Worm (Caenorhabditis elegans) whole organism, L2 larva: ENCODE measurements around the gene ZK669.3.

Source experiments
- C34F6.9 ChIP-seq: fragments of 150-350 bp; optimal IDR thresholded peaks from 2 replicates; lab custom pipeline; 2014; ENCODE audit warnings: missing biosample characterization, missing genetic modification characterization
- F13H6.1 ChIP-seq: sonication (generic microtip); optimal IDR thresholded peaks from 2 replicates; lab custom pipeline; 2016; ENCODE audit warnings: missing genetic modification characterization, missing compliant biosample characterization
- Y55F3AM.14 ChIP-seq: fragments of 200-800 bp; sonication (Bioruptor generic); optimal IDR thresholded peaks from 2 replicates; lab custom pipeline; 2018; ENCODE audit warnings: mild to moderate bottlenecking, missing genetic modification characterization, missing compliant biosample characterization
- ZK546.5 ChIP-seq: sonication (generic microtip); optimal IDR thresholded peaks from 2 replicates; lab custom pipeline; 2017; ENCODE audit warnings: missing biosample characterization, missing genetic modification characterization
- alr-1 ChIP-seq: fragments of 150-350 bp; optimal IDR thresholded peaks from 2 replicates; lab custom pipeline; 2014; ENCODE audit warnings: missing biosample characterization, missing genetic modification characterization
- aly-2 ChIP-seq: fragments of 150-350 bp; optimal IDR thresholded peaks from 2 replicates; lab custom pipeline; 2014; ENCODE audit warnings: missing biosample characterization, missing genetic modification characterization
- ama-1 ChIP-seq: fragments of 150-350 bp; optimal IDR thresholded peaks from 2 replicates; lab custom pipeline; 2018; ENCODE audit warnings: inconsistent platforms
- ceh-16 ChIP-seq: fragments of 150-350 bp; optimal IDR thresholded peaks from 2 replicates; lab custom pipeline; 2014; ENCODE audit warnings: missing biosample characterization, missing genetic modification characterization
- ceh-82 ChIP-seq: fragments of 150-350 bp; optimal IDR thresholded peaks from 2 replicates; lab custom pipeline; 2014; ENCODE audit warnings: missing biosample characterization, missing genetic modification characterization
- crh-2 ChIP-seq: sonication (generic microtip); optimal IDR thresholded peaks from 2 replicates; lab custom pipeline; 2017; ENCODE audit warnings: missing biosample characterization, missing genetic modification characterization
- dmd-4 ChIP-seq: sonication (generic microtip); optimal IDR thresholded peaks from 2 replicates; lab custom pipeline; 2017; ENCODE audit warnings: missing biosample characterization, missing genetic modification characterization
- egl-27 ChIP-seq: sonication (generic microtip); optimal IDR thresholded peaks from 3 replicates; lab custom pipeline; 2017; ENCODE audit warnings: missing biosample characterization, missing genetic modification reagents, missing genetic modification characterization
- gmeb-1 ChIP-seq: fragments of 150-350 bp; optimal IDR thresholded peaks from 2 replicates; lab custom pipeline; 2014; ENCODE audit warnings: missing biosample characterization, missing genetic modification characterization
- lsy-2 ChIP-seq, 2 experiments: fragments of 150-350 bp in 1 of 2; sonication (generic microtip) in 1 of 2; optimal IDR thresholded peaks; 2 replicates each; lab custom pipeline; 2014 to 2017; ENCODE audit warnings: missing biosample characterization in 2 of 2, missing genetic modification characterization in 2 of 2
- mab-5 ChIP-seq: fragments of 150-350 bp; optimal IDR thresholded peaks from 2 replicates; lab custom pipeline; 2014; ENCODE audit warnings: missing biosample characterization, missing genetic modification characterization
- mdl-1 ChIP-seq, 2 experiments: fragments of 150-350 bp in 1 of 2; sonication (generic microtip) in 1 of 2; optimal IDR thresholded peaks; 2 replicates each; lab custom pipeline; 2017; ENCODE audit warnings: missing biosample characterization in 2 of 2, missing genetic modification characterization in 2 of 2
- nhr-129 ChIP-seq: fragments of 150-350 bp; optimal IDR thresholded peaks from 2 replicates; lab custom pipeline; 2014; ENCODE audit warnings: missing biosample characterization, missing genetic modification characterization
- nhr-21 ChIP-seq: fragments of 150-350 bp; optimal IDR thresholded peaks from 2 replicates; lab custom pipeline; 2014; ENCODE audit warnings: missing biosample characterization, missing genetic modification characterization
- nhr-23 ChIP-seq: fragments of 150-350 bp; optimal IDR thresholded peaks from 2 replicates; lab custom pipeline; 2014; ENCODE audit warnings: missing biosample characterization, missing genetic modification reagents, missing genetic modification characterization
- nhr-237 ChIP-seq: fragments of 150-350 bp; optimal IDR thresholded peaks from 2 replicates; lab custom pipeline; 2014; ENCODE audit warnings: missing biosample characterization, missing genetic modification characterization
- nhr-25 ChIP-seq: fragments of 150-350 bp; sonication (generic microtip); optimal IDR thresholded peaks from 3 replicates; lab custom pipeline; 2014; ENCODE audit warnings: missing biosample characterization, missing genetic modification characterization
- nhr-77 ChIP-seq: fragments of 150-350 bp; optimal IDR thresholded peaks from 2 replicates; lab custom pipeline; 2014; ENCODE audit warnings: missing biosample characterization, missing genetic modification characterization
- skn-1 ChIP-seq: sonication (generic microtip); optimal IDR thresholded peaks from 2 replicates; lab custom pipeline; 2017; ENCODE audit warnings: missing biosample characterization, missing genetic modification characterization
- sma-3 ChIP-seq: sonication (generic microtip); optimal IDR thresholded peaks from 2 replicates; lab custom pipeline; 2016; ENCODE audit warnings: missing genetic modification reagents, missing genetic modification characterization, missing compliant biosample characterization
- sma-9 ChIP-seq, 2 experiments: fragments of 150-350 bp in 1 of 2; sonication (generic microtip) in 1 of 2; optimal IDR thresholded peaks; 2 replicates each; lab custom pipeline; 2014 to 2016; ENCODE audit warnings: missing genetic modification characterization in 2 of 2, mild to moderate bottlenecking in 1 of 2, missing biosample characterization in 1 of 2, missing compliant biosample characterization in 1 of 2, missing genetic modification reagents in 1 of 2, moderate library complexity in 1 of 2
- snpc-4 ChIP-seq: fragments of 150-350 bp; optimal IDR thresholded peaks from 2 replicates; lab custom pipeline; 2014; ENCODE audit warnings: missing biosample characterization, missing genetic modification characterization
- unc-39 ChIP-seq: fragments of 150-350 bp; optimal IDR thresholded peaks from 2 replicates; lab custom pipeline; 2014; ENCODE audit warnings: missing biosample characterization, missing genetic modification characterization
- unc-62 ChIP-seq: fragments of 150-350 bp; optimal IDR thresholded peaks from 2 replicates; lab custom pipeline; 2014; ENCODE audit warnings: missing biosample characterization, missing genetic modification reagents, missing genetic modification characterization
- ztf-1 ChIP-seq: fragments of 200-800 bp; sonication (Bioruptor generic); conservative IDR thresholded peaks from 2 replicates; pipeline ENCODE4 v1.3.6; 2022; ENCODE audit warnings: missing genetic modification characterization, missing compliant biosample characterization
- ztf-11 ChIP-seq: sonication (generic microtip); optimal IDR thresholded peaks from 2 replicates; lab custom pipeline; 2017; ENCODE audit warnings: missing biosample characterization, missing genetic modification characterization
- ztf-4 ChIP-seq: fragments of 150-350 bp; optimal IDR thresholded peaks from 2 replicates; lab custom pipeline; 2014; ENCODE audit warnings: missing biosample characterization, missing genetic modification characterization

Gene ZK669.3

ce11 chrII:7986928-7987327 is 46.0 kb downstream of the ZK669.3 start:
- TF ChIP-seq F13H6.1 (no peak), lsy-2 (tag; optimal IDR thresholded peaks at IDR 0.05; lab: Kevin White, UChicago) (no peak), nhr-237 (tag; lab: Kevin White, UChicago) (no peak), dmd-4 (no peak), crh-2 (tag; lab: Kevin White, UChicago) (no peak), ztf-4 (tag; lab: Kevin White, UChicago) (no peak), sma-9 (GFP tag; optimal IDR thresholded peaks at IDR 0.05; lab: Kevin White, UChicago) (no peak), sma-9 (tag; optimal IDR thresholded peaks at IDR 0.05; lab: Kevin White, UChicago) (no peak), ama-1 (no peak), egl-27 (tag; lab: Kevin White, UChicago) (no peak), mab-5 (tag; lab: Kevin White, UChicago) (no peak), ztf-11 (tag; lab: Kevin White, UChicago) (no peak), C34F6.9 (tag; lab: Kevin White, UChicago) (no peak), aly-2 (tag; lab: Kevin White, UChicago) (no peak), nhr-129 (no peak), nhr-21 (tag; lab: Kevin White, UChicago) (no peak), unc-62 (no peak), alr-1 (tag; lab: Kevin White, UChicago) (no peak), ceh-82 (tag; lab: Kevin White, UChicago) (no peak), ceh-16 (no peak)

- TF ChIP-seq nhr-23 (no peak), unc-39 (no peak), skn-1 (tag; lab: Kevin White, UChicago) (no peak), gmeb-1 (tag; lab: Kevin White, UChicago) (no peak), snpc-4 (tag; lab: Kevin White, UChicago) (no peak), ZK546.5 (no peak)
Measured at ce11 chrII:7990192-7990591, 49.2 kb downstream of the ZK669.3 start.

ce11 chrII:7991279-7991678 is 50.3 kb downstream of the ZK669.3 start:
- TF ChIP-seq gmeb-1 (tag; lab: Kevin White, UChicago), result no peak
- no peak for TF ChIP-seq nhr-77
- TF ChIP-seq nhr-237 (tag; lab: Kevin White, UChicago), result no peak
- no peak for TF ChIP-seq mdl-1 (tag; optimal IDR thresholded peaks at IDR 0.05; lab: Kevin White, UChicago)
- TF ChIP-seq C34F6.9 (tag; lab: Kevin White, UChicago), result no peak
- TF ChIP-seq ZK546.5, result no peak
- TF ChIP-seq unc-39, result no peak
- TF ChIP-seq nhr-25 (tag; lab: Kevin White, UChicago), result no peak
- TF ChIP-seq Y55F3AM.14, result no peak
- TF ChIP-seq sma-3 (GFP tag; lab: Kevin White, UChicago), result no peak
- no peak for TF ChIP-seq snpc-4 (tag; lab: Kevin White, UChicago)
- TF ChIP-seq egl-27 (tag; lab: Kevin White, UChicago), result no peak
- TF ChIP-seq ztf-1 (GFP tag; lab: Robert Waterston, UW), result no peak
- TF ChIP-seq ztf-11 (tag; lab: Kevin White, UChicago), result no peak
- TF ChIP-seq aly-2 (tag; lab: Kevin White, UChicago), result no peak
